Worm (Caenorhabditis elegans) whole organism, young adult: ENCODE results near the gene ztf-30.

Experiments used
- B0035.1 ChIP-seq: sonication (generic microtip); optimal IDR thresholded peaks from 2 replicates; lab custom pipeline; 2016; ENCODE audit warnings: missing genetic modification characterization, mild to moderate bottlenecking, missing compliant biosample characterization, missing genotype, missing genetic modification reagents
- D2030.7 ChIP-seq: fragments of 200-800 bp; sonication (Bioruptor generic); IDR thresholded peaks from 2 replicates; pipeline ENCODE4 v1.3.6; 2022; ENCODE audit warnings: missing genetic modification reagents, missing genetic modification characterization, missing compliant biosample characterization
- F10E7.11 ChIP-seq: sonication (generic microtip); optimal IDR thresholded peaks from 2 replicates; lab custom pipeline; 2017; ENCODE audit warnings: mild to moderate bottlenecking, missing genetic modification characterization, moderate library complexity, missing compliant biosample characterization
- F22D6.2 ChIP-seq: sonication (generic microtip); optimal IDR thresholded peaks from 2 replicates; lab custom pipeline; 2016; ENCODE audit warnings: mild to moderate bottlenecking, missing genetic modification characterization, missing compliant biosample characterization
- F39B2.1 ChIP-seq: fragments of 200-800 bp; sonication (Bioruptor generic); IDR thresholded peaks from 2 replicates; pipeline ENCODE4 v1.3.6; 2022; ENCODE audit warnings: missing genetic modification reagents, missing genetic modification characterization, missing compliant biosample characterization
- F55B11.4 ChIP-seq: sonication (generic microtip); optimal IDR thresholded peaks from 2 replicates; lab custom pipeline; 2016; ENCODE audit warnings: missing compliant biosample characterization, missing genetic modification characterization, borderline replicate concordance; ENCODE audit not compliant: insufficient read depth
- F57C9.4 ChIP-seq: sonication (generic microtip); optimal IDR thresholded peaks from 2 replicates; lab custom pipeline; 2017; ENCODE audit warnings: mild to moderate bottlenecking, missing genetic modification characterization, missing compliant biosample characterization
- K11D2.4 ChIP-seq: fragments of 200-800 bp; sonication (Bioruptor generic); IDR thresholded peaks from 2 replicates; pipeline ENCODE4 v1.3.6; 2022; ENCODE audit warnings: missing genetic modification reagents, missing genetic modification characterization, missing compliant biosample characterization
- K12H6.12 ChIP-seq: fragments of 200-800 bp; sonication (Bioruptor generic); optimal IDR thresholded peaks from 2 replicates; lab custom pipeline; 2018; ENCODE audit warnings: mild to moderate bottlenecking, missing genetic modification characterization, missing compliant biosample characterization
- T07F8.4 ChIP-seq: sonication (generic microtip); optimal IDR thresholded peaks from 2 replicates; lab custom pipeline; 2016; ENCODE audit warnings: mild to moderate bottlenecking, missing genetic modification characterization, moderate library complexity, missing compliant biosample characterization
- aptf-3 ChIP-seq: fragments of 200-800 bp; sonication (Bioruptor generic); IDR thresholded peaks from 2 replicates; pipeline ENCODE4 v1.3.6; 2022; ENCODE audit warnings: missing genetic modification characterization, missing compliant biosample characterization
- attf-5 ChIP-seq: fragments of 200-800 bp; sonication (Bioruptor generic); optimal IDR thresholded peaks from 2 replicates; lab custom pipeline; 2018; ENCODE audit warnings: mild to moderate bottlenecking, missing genetic modification characterization, missing compliant biosample characterization
- attf-6 ChIP-seq: fragments of 200-800 bp; sonication (Bioruptor generic); IDR thresholded peaks from 2 replicates; pipeline ENCODE4 v1.3.6; 2022; ENCODE audit warnings: missing genetic modification reagents, missing genetic modification characterization, missing compliant biosample characterization
- bed-1 ChIP-seq: fragments of 200-800 bp; sonication (Bioruptor generic); IDR thresholded peaks from 2 replicates; pipeline ENCODE4 v1.3.6; 2022; ENCODE audit warnings: missing genetic modification reagents, missing genetic modification characterization, missing compliant biosample characterization
- bed-2 ChIP-seq: fragments of 200-800 bp; sonication (Bioruptor generic); IDR thresholded peaks from 2 replicates; pipeline ENCODE4 v1.3.6; 2022; ENCODE audit warnings: missing genetic modification reagents, missing genetic modification characterization, missing compliant biosample characterization
- cebp-2 ChIP-seq: fragments of 200-800 bp; sonication (Bioruptor generic); IDR thresholded peaks from 2 replicates; pipeline ENCODE4 v1.3.6; 2022; ENCODE audit warnings: missing genetic modification characterization, missing compliant biosample characterization
- ceh-27 ChIP-seq: fragments of 200-800 bp; sonication (Bioruptor generic); optimal IDR thresholded peaks from 2 replicates; lab custom pipeline; 2018; ENCODE audit warnings: mild to moderate bottlenecking, missing genetic modification characterization, moderate library complexity, missing compliant biosample characterization
- ceh-79 ChIP-seq: sonication (generic microtip); optimal IDR thresholded peaks from 2 replicates; lab custom pipeline; 2017; ENCODE audit warnings: mild to moderate bottlenecking, missing genetic modification characterization, missing compliant biosample characterization
- ceh-91 ChIP-seq: fragments of 200-800 bp; sonication (Bioruptor generic); IDR thresholded peaks from 2 replicates; pipeline ENCODE4 v1.3.6; 2022; ENCODE audit warnings: missing genetic modification reagents, missing genetic modification characterization, missing compliant biosample characterization
- die-1 ChIP-seq: sonication (generic microtip); optimal IDR thresholded peaks from 2 replicates; lab custom pipeline; 2016; ENCODE audit warnings: missing genotype, mild to moderate bottlenecking, missing genetic modification characterization, missing compliant biosample characterization
- efl-1 ChIP-seq: fragments of 150-350 bp; optimal IDR thresholded peaks from 2 replicates; lab custom pipeline; 2014; ENCODE audit warnings: missing biosample characterization, missing genetic modification reagents, missing genetic modification characterization
- egl-18 ChIP-seq: fragments of 200-800 bp; sonication (Bioruptor generic); IDR thresholded peaks from 2 replicates; pipeline ENCODE4 v1.3.6; 2022; ENCODE audit warnings: missing genetic modification reagents, missing genetic modification characterization, missing compliant biosample characterization
- ets-4 ChIP-seq: fragments of 200-800 bp; sonication (Bioruptor generic); optimal IDR thresholded peaks from 2 replicates; lab custom pipeline; 2018; ENCODE audit warnings: mild to moderate bottlenecking, missing genetic modification characterization, missing compliant biosample characterization
- gei-17 ChIP-seq: fragments of 200-800 bp; sonication (Bioruptor generic); optimal IDR thresholded peaks from 2 replicates; lab custom pipeline; 2018; ENCODE audit warnings: mild to moderate bottlenecking, missing genetic modification characterization, missing compliant biosample characterization
- lin-26 ChIP-seq: fragments of 200-800 bp; sonication (Bioruptor generic); IDR thresholded peaks from 2 replicates; pipeline ENCODE4 v1.3.6; 2022; ENCODE audit warnings: missing genetic modification reagents, missing genetic modification characterization, missing compliant biosample characterization
- lir-1 ChIP-seq: fragments of 200-800 bp; sonication (Bioruptor generic); conservative IDR thresholded peaks from 2 replicates; pipeline ENCODE4 v1.3.6; 2022; ENCODE audit warnings: missing genetic modification reagents, missing genetic modification characterization, missing compliant biosample characterization
- madf-10 ChIP-seq: sonication (generic microtip); optimal IDR thresholded peaks from 2 replicates; lab custom pipeline; 2016; ENCODE audit warnings: mild to moderate bottlenecking, missing genetic modification characterization, missing compliant biosample characterization
- mcd-1 ChIP-seq: fragments of 200-800 bp; sonication (Bioruptor generic); IDR thresholded peaks from 2 replicates; pipeline ENCODE4 v1.3.6; 2022; ENCODE audit warnings: missing genetic modification reagents, missing genetic modification characterization, missing compliant biosample characterization
- mxl-1 ChIP-seq: sonication (generic microtip); optimal IDR thresholded peaks from 2 replicates; lab custom pipeline; 2016; ENCODE audit warnings: missing genetic modification characterization, missing compliant biosample characterization
- nfya-1 ChIP-seq: sonication (generic microtip); optimal IDR thresholded peaks from 2 replicates; lab custom pipeline; 2017; ENCODE audit warnings: antibody characterized with exemption, missing compliant biosample characterization, missing genetic modification characterization, borderline replicate concordance; ENCODE audit not compliant: insufficient read depth
- pha-4 ChIP-seq: fragments of 150-350 bp; sonication (generic microtip); optimal IDR thresholded peaks from 2 replicates; lab custom pipeline; 2014; ENCODE audit warnings: missing biosample characterization, missing genetic modification reagents, missing genetic modification characterization
- rec-8 ChIP-seq, 2 experiments: sonication (generic microtip); optimal IDR thresholded peaks; 2 replicates each; lab custom pipeline; 2016; ENCODE audit warnings: mild to moderate bottlenecking in 2 of 2, missing genetic modification characterization in 2 of 2, missing genetic modification reagents in 2 of 2, missing genotype in 2 of 2, missing biosample characterization in 1 of 2, missing compliant biosample characterization in 1 of 2, moderate library complexity in 1 of 2
- repo-1 ChIP-seq: sonication (generic microtip); optimal IDR thresholded peaks from 2 replicates; lab custom pipeline; 2017; ENCODE audit warnings: mild to moderate bottlenecking, missing genetic modification characterization, missing compliant biosample characterization
- snpc-1.1 ChIP-seq: sonication (generic microtip); optimal IDR thresholded peaks from 2 replicates; lab custom pipeline; 2017; ENCODE audit warnings: missing genetic modification characterization, mild to moderate bottlenecking, missing compliant biosample characterization, antibody characterized with exemption, moderate library complexity, missing genotype, missing genetic modification reagents; ENCODE audit not compliant: insufficient read depth
- snpc-4 ChIP-seq, 5 experiments: fragments of 150-350 bp in 1 of 5; sonication (generic microtip) in 4 of 5; optimal IDR thresholded peaks; 2 replicates each; lab custom pipeline; 2014 to 2018; ENCODE audit warnings: missing genetic modification characterization in 5 of 5, missing biosample characterization in 3 of 5, antibody characterized with exemption in 2 of 5, mild to moderate bottlenecking in 2 of 5, missing compliant biosample characterization in 2 of 5, missing genotype in 2 of 5, moderate library complexity in 2 of 5, missing genetic modification reagents in 1 of 5
- somi-1 ChIP-seq: fragments of 200-800 bp; sonication (Bioruptor generic); optimal IDR thresholded peaks from 2 replicates; lab custom pipeline; 2018; ENCODE audit warnings: mild to moderate bottlenecking, missing genetic modification characterization, missing compliant biosample characterization
- unc-130 ChIP-seq: sonication (generic microtip); optimal IDR thresholded peaks from 2 replicates; lab custom pipeline; 2016; ENCODE audit warnings: missing genetic modification reagents, missing genetic modification characterization, missing compliant biosample characterization
- unc-62 ChIP-seq: fragments of 150-350 bp; optimal IDR thresholded peaks from 2 replicates; lab custom pipeline; 2014; ENCODE audit warnings: missing biosample characterization, missing genetic modification reagents, missing genetic modification characterization
- xnd-1 ChIP-seq: sonication (generic microtip); optimal IDR thresholded peaks from 2 replicates; lab custom pipeline; 2016; ENCODE audit warnings: missing genotype, missing genetic modification reagents, missing genetic modification characterization, missing compliant biosample characterization
- ztf-18 ChIP-seq: sonication (generic microtip); optimal IDR thresholded peaks from 2 replicates; lab custom pipeline; 2016; ENCODE audit warnings: missing genotype, mild to moderate bottlenecking, missing genetic modification characterization, missing compliant biosample characterization
- ztf-25 ChIP-seq: fragments of 200-800 bp; sonication (Bioruptor generic); IDR thresholded peaks from 2 replicates; pipeline ENCODE4 v1.3.6; 2022; ENCODE audit warnings: missing genetic modification reagents, missing genetic modification characterization, missing compliant biosample characterization

The ztf-30 gene

ce11 chrIII:8578381-8578780 lies 19.3 kb downstream of the ztf-30 start:
- TF ChIP-seq attf-5 (GFP tag; lab: Kevin White, UChicago): no peak
- TF ChIP-seq ceh-91 (GFP tag; lab: Robert Waterston, UW): no peak
- no peak for TF ChIP-seq bed-1
- no peak for TF ChIP-seq ztf-25
- TF ChIP-seq rec-8 (tag; optimal IDR thresholded peaks at IDR 0.05; lab: Kevin White, UChicago): no peak
- no peak for TF ChIP-seq somi-1 (GFP tag; lab: Kevin White, UChicago)
- no peak for TF ChIP-seq F39B2.1 (GFP tag; lab: Robert Waterston, UW)
- TF ChIP-seq ceh-79: no peak
- TF ChIP-seq ceh-27 (GFP tag; lab: Kevin White, UChicago): no peak
- no peak for TF ChIP-seq T07F8.4 (tag; lab: Kevin White, UChicago)

DNA sequence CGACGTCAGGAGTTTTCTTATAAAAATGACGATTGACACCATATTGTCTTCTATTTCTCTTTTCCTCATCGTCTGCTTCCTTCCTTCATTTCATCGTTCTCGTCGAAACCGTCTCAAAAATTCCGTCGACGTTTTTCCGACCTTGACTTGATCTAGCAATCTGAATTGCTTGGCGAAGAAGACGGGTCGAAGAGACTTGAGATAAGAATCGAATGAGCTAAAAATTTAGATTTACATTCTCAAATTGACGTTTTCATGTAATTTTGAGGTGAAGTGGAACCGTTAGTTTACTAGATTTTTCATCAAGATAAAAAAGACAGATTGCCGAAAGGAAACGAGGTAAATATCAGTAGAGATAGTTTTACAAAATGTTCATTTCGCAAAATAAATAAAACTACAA lies 20.1 kb downstream of the ztf-30 start:
- TF ChIP-seq madf-10 (tag; lab: Kevin White, UChicago): no peak
- no peak for TF ChIP-seq D2030.7 (GFP tag; lab: Robert Waterston, UW)
- TF ChIP-seq pha-4: no peak
- TF ChIP-seq gei-17: no peak
- TF ChIP-seq cebp-2 (GFP tag; lab: Robert Waterston, UW): no peak
- TF ChIP-seq egl-18 (GFP tag; lab: Robert Waterston, UW): no peak
- TF ChIP-seq T07F8.4 (tag; lab: Kevin White, UChicago): no peak
- no peak for TF ChIP-seq F22D6.2 (tag; lab: Kevin White, UChicago)
- no peak for TF ChIP-seq repo-1 (tag; lab: Kevin White, UChicago)
- no peak for TF ChIP-seq mxl-1 (tag; lab: Kevin White, UChicago)
- no peak for TF ChIP-seq K11D2.4
- no peak for TF ChIP-seq lir-1
- TF ChIP-seq ztf-25: no peak
- TF ChIP-seq mcd-1: no peak
- no peak for TF ChIP-seq die-1 (tag; lab: Kevin White, UChicago)
- TF ChIP-seq lin-26 (GFP tag; lab: Robert Waterston, UW): no peak
- no peak for TF ChIP-seq unc-130
- no peak for TF ChIP-seq F10E7.11 (tag; lab: Kevin White, UChicago)
- no peak for TF ChIP-seq bed-2

ce11 chrIII:8575359-8576101 lies 22.1 kb downstream of the ztf-30 start:
- TF ChIP-seq snpc-4 (GFP tag; optimal IDR thresholded peaks at IDR 0.05; lab: Kevin White, UChicago): no peak
- peak in 2 of 4 experiments; percentile 61 to 62 for TF ChIP-seq snpc-4 (tag; optimal IDR thresholded peaks at IDR 0.05; lab: Kevin White, UChicago)
- TF ChIP-seq attf-6 (GFP tag; lab: Robert Waterston, UW): no peak
- no peak for TF ChIP-seq ets-4 (GFP tag; lab: Kevin White, UChicago)

ce11 chrIII:8574299-8574698 lies 23.4 kb downstream of the ztf-30 start:
- TF ChIP-seq B0035.1 (tag; lab: Kevin White, UChicago): no peak
- no peak for TF ChIP-seq ztf-18 (tag; lab: Kevin White, UChicago)
- TF ChIP-seq F55B11.4: no peak
- TF ChIP-seq snpc-1.1 (tag; lab: Kevin White, UChicago): no peak
- TF ChIP-seq T07F8.4 (tag; lab: Kevin White, UChicago): no peak
- TF ChIP-seq aptf-3 (GFP tag; lab: Robert Waterston, UW): no peak
- no peak for TF ChIP-seq efl-1 (GFP tag; lab: Kevin White, UChicago)
- TF ChIP-seq unc-62 (GFP tag; lab: Kevin White, UChicago): no peak
- TF ChIP-seq xnd-1 (tag; lab: Kevin White, UChicago): no peak
- no peak for TF ChIP-seq K12H6.12 (tag; lab: Kevin White, UChicago)
- no peak for TF ChIP-seq F57C9.4 (tag; lab: Kevin White, UChicago)
- no peak for TF ChIP-seq nfya-1 (tag; lab: Kevin White, UChicago)
- TF ChIP-seq, all 124 proteins: peak for 0
